Worm (Caenorhabditis elegans): ENCODE data around the gene R02F2.6.

R02F2.6 gene

DNA sequence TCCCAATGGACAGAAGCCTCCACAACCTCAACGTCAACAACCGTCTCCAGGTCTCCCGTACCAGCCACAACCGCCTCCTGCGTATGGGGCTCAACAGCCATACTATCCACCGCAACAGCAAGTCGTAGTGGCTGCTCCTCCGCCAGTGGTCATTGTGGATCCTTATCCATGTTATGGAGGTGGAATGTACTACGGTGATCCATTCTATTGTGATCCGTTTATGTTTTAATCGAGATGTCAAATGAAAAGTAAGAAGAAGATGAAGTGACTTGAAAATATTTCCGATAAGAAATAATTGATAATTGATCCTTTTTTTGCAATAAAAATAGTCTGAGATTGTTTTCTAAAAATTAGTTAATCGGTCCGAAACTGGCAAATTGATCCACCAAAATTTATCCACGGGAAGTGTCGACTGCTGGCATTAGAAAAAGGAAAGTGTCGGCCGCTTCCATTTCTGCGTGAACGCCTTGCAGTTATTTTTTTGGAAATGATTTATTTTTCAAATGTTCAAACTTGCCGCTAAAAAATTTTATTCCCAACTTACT lies at the start of gene R02F2.6, which contains the start of gene R02F2.5:
Gene R02F2.6 (minus strand): TSS at position 101 of the 545 bp plus-strand sequence.
Gene R02F2.5 (plus strand): TSS at position 495 of the 545 bp plus-strand sequence.
- no peak for TF ChIP-seq pag-3 (tag; optimal IDR thresholded peaks at IDR 0.05; ENCODE audit: borderline replicate concordance)
- TF ChIP-seq tbx-2 (tag; optimal IDR thresholded peaks at IDR 0.05) = no peak
- no peak for TF ChIP-seq ceh-48 (tag; optimal IDR thresholded peaks at IDR 0.05)
- TF ChIP-seq ceh-22 (tag; optimal IDR thresholded peaks at IDR 0.05) = no peak
- no peak for TF ChIP-seq unc-42 (tag; optimal IDR thresholded peaks at IDR 0.05)
- no peak for TF ChIP-seq fkh-10 (GFP tag; optimal IDR thresholded peaks at IDR 0.05)
- TF ChIP-seq zip-5 (tag; optimal IDR thresholded peaks at IDR 0.05) = no peak
- no peak for TF ChIP-seq nfya-1 (tag; optimal IDR thresholded peaks at IDR 0.05)
- TF ChIP-seq dmd-4 (tag; optimal IDR thresholded peaks at IDR 0.05; ENCODE audit: borderline replicate concordance) = no peak
- TF ChIP-seq pha-2 (tag; optimal IDR thresholded peaks at IDR 0.05) = no peak
- no peak for TF ChIP-seq dve-1 (tag; optimal IDR thresholded peaks at IDR 0.05)
- no peak for TF ChIP-seq rnt-1 (tag; optimal IDR thresholded peaks at IDR 0.05)
- no peak for TF ChIP-seq che-1 (tag; optimal IDR thresholded peaks at IDR 0.05)
- no peak for TF ChIP-seq ceh-24 (tag; optimal IDR thresholded peaks at IDR 0.05)
- TF ChIP-seq hlh-30 (tag; optimal IDR thresholded peaks at IDR 0.05; ENCODE audit: insufficient read depth) = no peak
- no peak for TF ChIP-seq T23F11.4 (GFP tag; optimal IDR thresholded peaks at IDR 0.05)
- TF ChIP-seq K02D7.2 (tag; optimal IDR thresholded peaks at IDR 0.05) = no peak
- TF ChIP-seq unc-55 (GFP tag; optimal IDR thresholded peaks at IDR 0.05) = no peak
- no peak for TF ChIP-seq hlh-6 (tag; optimal IDR thresholded peaks at IDR 0.05)
- TF ChIP-seq ceh-18 (tag; optimal IDR thresholded peaks at IDR 0.05) = no peak

DNA sequence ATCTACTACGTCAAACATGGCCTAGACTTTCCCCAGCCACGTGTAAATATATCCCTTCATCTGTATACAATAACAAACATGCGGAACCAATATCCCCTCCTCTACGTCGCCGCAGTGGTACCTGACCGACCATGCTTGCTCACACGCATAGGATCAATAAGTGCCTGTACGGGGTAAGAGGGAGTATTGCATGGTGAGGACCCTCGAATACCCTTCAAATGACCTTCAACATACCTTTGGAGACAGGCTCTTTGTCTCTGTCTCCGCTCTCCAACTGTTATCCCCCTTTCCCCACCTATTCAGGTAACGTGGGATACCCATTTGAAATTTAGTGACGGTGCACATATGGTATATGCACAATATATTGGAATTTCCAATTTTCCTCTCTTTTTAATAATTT lies 47.2 kb upstream of the R02F2.6 start, which contains the start of gene dex-1:
Gene dex-1 (plus strand): TSS at position 132 of the 400 bp plus-strand sequence.
- no peak for TF ChIP-seq pros-1 (tag; optimal IDR thresholded peaks at IDR 0.05)
- no peak for TF ChIP-seq sox-2 (GFP tag; IDR thresholded peaks at IDR 0.05)
- no peak for TF ChIP-seq che-1 (tag; optimal IDR thresholded peaks at IDR 0.05)
- TF ChIP-seq hlh-13 (GFP tag; optimal IDR thresholded peaks at IDR 0.05) = no peak
- no peak for TF ChIP-seq dve-1 (tag; optimal IDR thresholded peaks at IDR 0.05)

DNA sequence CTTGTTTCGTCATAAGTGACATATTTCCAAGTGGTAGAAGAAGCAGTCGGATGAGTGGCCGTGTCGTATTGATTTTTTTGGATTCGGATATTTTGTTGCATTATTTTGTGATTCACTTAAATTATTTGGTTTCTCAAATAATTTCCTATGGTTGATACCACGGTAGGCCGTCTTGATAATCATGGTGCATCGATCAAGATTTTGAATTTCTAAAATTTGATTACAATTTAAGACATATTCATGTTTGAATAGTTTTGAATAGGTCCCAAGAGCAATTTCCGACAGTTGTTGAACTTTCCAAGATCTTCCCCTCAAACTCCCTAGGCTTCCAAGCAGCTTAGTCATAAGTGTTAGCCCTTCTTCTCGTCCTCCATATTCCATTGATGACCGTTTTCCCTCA lies 43.2 kb upstream of the R02F2.6 start, which contains the start of gene D1044.4:
Gene D1044.4 (minus strand): TSS at position 101 of the 400 bp plus-strand sequence.
- TF ChIP-seq pha-4 (tag; optimal IDR thresholded peaks at IDR 0.05) (no peak), ceh-19 (GFP tag; optimal IDR thresholded peaks at IDR 0.05) (no peak), pat-9 (tag; optimal IDR thresholded peaks at IDR 0.05) (no peak)

DNA sequence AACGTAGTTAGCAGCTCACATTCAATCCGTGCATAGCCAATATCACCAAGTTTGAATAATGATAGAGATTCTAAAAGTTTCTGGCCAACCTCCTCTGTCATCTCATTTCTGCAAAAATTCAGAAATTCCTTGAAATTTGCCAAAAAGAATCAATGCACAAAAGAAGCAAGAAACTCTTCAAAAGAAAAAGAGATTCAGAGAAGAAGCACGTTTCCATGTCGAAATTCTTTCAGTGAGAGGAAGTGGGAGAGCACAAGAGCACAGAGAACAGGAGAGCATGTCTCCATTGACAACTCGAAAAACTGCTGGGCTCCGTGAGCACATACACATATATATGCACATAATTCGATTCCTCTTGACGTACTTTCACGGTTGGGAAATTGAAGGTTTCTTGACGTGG lies 38.7 kb upstream of the R02F2.6 start, which contains the start of gene nekl-4:
Gene nekl-4 (minus strand): TSS at position 101 of the 400 bp plus-strand sequence.
- no peak for TF ChIP-seq lin-11 (tag; optimal IDR thresholded peaks at IDR 0.05)
- no peak for TF ChIP-seq hlh-8 (tag; optimal IDR thresholded peaks at IDR 0.05)
- TF ChIP-seq ceh-45 (GFP tag; IDR thresholded peaks at IDR 0.05) = no peak
- TF ChIP-seq dve-1 (tag; optimal IDR thresholded peaks at IDR 0.05) = no peak
- TF ChIP-seq rnt-1 (tag; optimal IDR thresholded peaks at IDR 0.05) = no peak
- no peak for TF ChIP-seq T23F11.4 (GFP tag; optimal IDR thresholded peaks at IDR 0.05)
- TF ChIP-seq ceh-34 (tag; optimal IDR thresholded peaks at IDR 0.05) = no peak
- TF ChIP-seq fax-1 (tag; optimal IDR thresholded peaks at IDR 0.05) = no peak
- no peak for TF ChIP-seq sdc-2 (tag; optimal IDR thresholded peaks at IDR 0.05)
- TF ChIP-seq ceh-31 (tag; optimal IDR thresholded peaks at IDR 0.05) = no peak
- TF ChIP-seq sox-4 (tag; optimal IDR thresholded peaks at IDR 0.05) = no peak

DNA sequence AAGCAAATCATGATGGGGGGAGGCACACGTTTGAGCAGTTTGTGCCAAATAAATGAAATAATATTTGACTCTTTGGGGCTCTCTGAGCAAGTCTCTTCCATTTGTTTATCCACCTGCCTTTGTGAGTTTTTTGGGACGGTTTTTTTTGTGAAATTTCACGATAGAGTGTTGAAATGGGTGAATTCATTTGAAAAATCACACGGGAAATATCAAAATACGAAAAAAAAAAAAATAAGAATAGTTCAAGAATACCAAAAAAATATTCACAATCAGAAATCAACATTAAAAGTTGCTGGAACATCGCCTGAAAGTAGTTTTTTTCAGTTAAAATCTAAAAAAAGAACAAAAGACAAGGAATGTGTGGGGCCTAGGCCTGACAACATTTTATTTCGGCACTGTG lies 33.8 kb upstream of the R02F2.6 start, which contains the start of gene pqn-25:
Gene pqn-25 (minus strand): TSS at position 101 of the 400 bp plus-strand sequence.
- TF ChIP-seq rnt-1 (tag; optimal IDR thresholded peaks at IDR 0.05) (no peak), pat-9 (tag; optimal IDR thresholded peaks at IDR 0.05) (no peak), ceh-6 (GFP tag; optimal IDR thresholded peaks at IDR 0.05) (no peak), eyg-1 (tag; optimal IDR thresholded peaks at IDR 0.05) (no peak), hlh-30 (tag; optimal IDR thresholded peaks at IDR 0.05; ENCODE audit: insufficient read depth) (no peak), zip-5 (tag; optimal IDR thresholded peaks at IDR 0.05) (no peak)
